Fruit fly (Drosophila melanogaster) whole organism, embryonic: ENCODE results near the gene SC35.
A peak's percentile ranks its signal among the peaks of the same experiment; 100 is the strongest.

ENCODE experiments used
- Asciz ChIP-seq: fragments of 200-800 bp; sonication (Bioruptor generic); optimal IDR thresholded peaks from 2 replicates; lab custom pipeline; 2017; ENCODE audit warnings: missing biosample characterization, mild to moderate bottlenecking, missing genetic modification characterization, missing genetic modification reagents
- BEAF-32 ChIP-seq: fragments of 200-800 bp; sonication (Bioruptor generic); optimal IDR thresholded peaks from 3 replicates; lab custom pipeline; 2017; ENCODE audit warnings: missing biosample characterization, missing genetic modification characterization, mild to moderate bottlenecking, moderate library complexity, missing genetic modification reagents
- Bgb ChIP-seq: fragments of 200-800 bp; sonication (Bioruptor generic); IDR thresholded peaks from 2 replicates; pipeline ENCODE4 v1.3.6; 2022; ENCODE audit warnings: missing biosample characterization, missing genetic modification characterization; ENCODE audit not compliant: partially characterized antibody
- CG10147 ChIP-seq: fragments of 200-800 bp; sonication (Bioruptor generic); optimal IDR thresholded peaks from 2 replicates; lab custom pipeline; 2019; ENCODE audit warnings: missing biosample characterization, mild to moderate bottlenecking, missing genetic modification characterization, moderate library complexity
- CG10543 ChIP-seq: fragments of 200-800 bp; sonication (Bioruptor generic); optimal IDR thresholded peaks from 3 replicates; lab custom pipeline; 2017; ENCODE audit warnings: missing biosample characterization, mild to moderate bottlenecking, missing genetic modification characterization, moderate library complexity
- CG10979 ChIP-seq: fragments of 200-800 bp; sonication (Bioruptor generic); optimal IDR thresholded peaks from 2 replicates; lab custom pipeline; 2018; ENCODE audit warnings: missing biosample characterization, mild to moderate bottlenecking, missing genetic modification characterization, moderate library complexity
- CG1529 ChIP-seq: fragments of 200-800 bp; sonication (Bioruptor generic); optimal IDR thresholded peaks from 3 replicates; lab custom pipeline; 2018; ENCODE audit warnings: missing biosample characterization, missing genetic modification characterization
- CG17912 ChIP-seq: fragments of 200-800 bp; sonication (Bioruptor generic); optimal IDR thresholded peaks from 2 replicates; lab custom pipeline; 2018; ENCODE audit warnings: missing biosample characterization, mild to moderate bottlenecking, missing genetic modification characterization
- CG18476 ChIP-seq: fragments of 200-800 bp; sonication (Bioruptor generic); optimal IDR thresholded peaks from 2 replicates; lab custom pipeline; 2016; ENCODE audit warnings: missing biosample characterization, mild to moderate bottlenecking, missing genetic modification characterization
- CG18599 ChIP-seq: fragments of 200-800 bp; sonication (Bioruptor generic); optimal IDR thresholded peaks from 3 replicates; lab custom pipeline; 2017; ENCODE audit warnings: missing biosample characterization, missing genetic modification characterization, mild to moderate bottlenecking, moderate library complexity, missing genetic modification reagents
- CG2199 ChIP-seq: fragments of 200-800 bp; sonication (Bioruptor generic); IDR thresholded peaks from 3 replicates; pipeline ENCODE4 v1.3.6; 2022; ENCODE audit warnings: missing biosample characterization, missing genetic modification characterization
- CG30403 ChIP-seq: fragments of 200-800 bp; sonication (Bioruptor generic); optimal IDR thresholded peaks from 3 replicates; lab custom pipeline; 2016; ENCODE audit warnings: missing biosample characterization, missing genetic modification characterization
- CG30431 ChIP-seq: fragments of 200-800 bp; sonication (Bioruptor generic); optimal IDR thresholded peaks from 2 replicates; lab custom pipeline; 2017; ENCODE audit warnings: missing biosample characterization, missing genetic modification characterization
- CG3281 ChIP-seq: fragments of 200-800 bp; sonication (Bioruptor generic); optimal IDR thresholded peaks from 3 replicates; lab custom pipeline; 2017; ENCODE audit warnings: missing biosample characterization, mild to moderate bottlenecking, missing genetic modification characterization
- CG6175 ChIP-seq: fragments of 200-800 bp; sonication (Bioruptor generic); IDR thresholded peaks from 3 replicates; pipeline ENCODE4 v1.3.6; 2022; ENCODE audit warnings: missing biosample characterization, missing genetic modification characterization
- CG7556 ChIP-seq: fragments of 200-800 bp; sonication (Bioruptor generic); optimal IDR thresholded peaks from 2 replicates; lab custom pipeline; 2017; ENCODE audit warnings: missing biosample characterization, mild to moderate bottlenecking, missing genetic modification characterization
- CG8388 ChIP-seq: fragments of 200-800 bp; sonication (Bioruptor generic); optimal IDR thresholded peaks from 2 replicates; lab custom pipeline; 2019; ENCODE audit warnings: missing biosample characterization, mild to moderate bottlenecking, missing genetic modification characterization, moderate library complexity
- CG8924 ChIP-seq: fragments of 200-800 bp; optimal IDR thresholded peaks from 3 replicates; lab custom pipeline; 2019; ENCODE audit warnings: missing biosample characterization, mild to moderate bottlenecking, missing genetic modification characterization, moderate library complexity
- CG9215 ChIP-seq: fragments of 200-800 bp; sonication (Bioruptor generic); IDR thresholded peaks from 2 replicates; pipeline ENCODE4 v1.3.6; 2022; ENCODE audit warnings: missing biosample characterization, missing genetic modification characterization
- CTCF ChIP-seq: fragments of 200-800 bp; sonication (Bioruptor generic); optimal IDR thresholded peaks from 2 replicates; lab custom pipeline; 2017; ENCODE audit warnings: missing biosample characterization, mild to moderate bottlenecking, missing genetic modification characterization, moderate library complexity
- D ChIP-seq, 2 experiments: fragments of 200-800 bp in 1 of 2; fragments of >200 bp in 1 of 2; sonication (Bioruptor generic) in 1 of 2; optimal IDR thresholded peaks; 2 replicates in 1 of 2; 3 replicates in 1 of 2; lab custom pipeline; 2017; ENCODE audit warnings: mild to moderate bottlenecking in 1 of 2, missing biosample characterization in 1 of 2, missing genetic modification characterization in 1 of 2, missing genetic modification reagents in 1 of 2
- Hr78 ChIP-seq, 2 experiments: fragments of 200-800 bp in 1 of 2; fragments of >200 bp in 1 of 2; sonication (Bioruptor generic) in 1 of 2; optimal IDR thresholded peaks; 2 replicates each; lab custom pipeline; 2017 to 2019; ENCODE audit warnings: missing biosample characterization in 2 of 2, missing genetic modification characterization in 2 of 2, mild to moderate bottlenecking in 1 of 2, moderate library complexity in 1 of 2
- Kr ChIP-seq: fragments of 200-800 bp; sonication (Bioruptor generic); optimal IDR thresholded peaks from 2 replicates; lab custom pipeline; 2017; ENCODE audit warnings: missing biosample characterization, mild to moderate bottlenecking, missing genetic modification characterization
- Meics ChIP-seq: fragments of 200-800 bp; sonication (Bioruptor generic); optimal IDR thresholded peaks from 2 replicates; lab custom pipeline; 2017; ENCODE audit warnings: missing biosample characterization, mild to moderate bottlenecking, missing genetic modification characterization
- NC2α ChIP-seq: fragments of 200-800 bp; sonication (Bioruptor generic); optimal IDR thresholded peaks from 2 replicates; lab custom pipeline; 2016; ENCODE audit warnings: missing biosample characterization, missing genetic modification characterization
- NFAT ChIP-seq: fragments of 200-800 bp; sonication (Bioruptor generic); IDR thresholded peaks from 2 replicates; pipeline ENCODE4 v1.3.6; 2022; ENCODE audit warnings: missing biosample characterization, missing genetic modification characterization
- Nf-YB ChIP-seq: fragments of 200-800 bp; sonication (Bioruptor generic); optimal IDR thresholded peaks from 3 replicates; lab custom pipeline; 2019; ENCODE audit warnings: missing biosample characterization, mild to moderate bottlenecking, missing genetic modification characterization, moderate library complexity
- Oli ChIP-seq: fragments of 200-800 bp; sonication (Bioruptor generic); optimal IDR thresholded peaks from 2 replicates; lab custom pipeline; 2018; ENCODE audit warnings: missing biosample characterization, mild to moderate bottlenecking, missing genetic modification characterization, moderate library complexity
- Sox100B ChIP-seq: fragments of 200-800 bp; sonication (Bioruptor generic); optimal IDR thresholded peaks from 3 replicates; lab custom pipeline; 2018; ENCODE audit warnings: missing biosample characterization, mild to moderate bottlenecking, missing genetic modification characterization
- bowl ChIP-seq: fragments of 200-800 bp; sonication (Bioruptor generic); IDR thresholded peaks from 2 replicates; pipeline ENCODE4 v1.3.6; 2022; ENCODE audit warnings: missing biosample characterization, missing genetic modification characterization
- chinmo ChIP-seq: fragments of 200-800 bp; sonication (Bioruptor generic); IDR thresholded peaks from 4 replicates; pipeline ENCODE4 v1.3.6; 2022; ENCODE audit warnings: missing biosample characterization, missing genetic modification characterization; ENCODE audit not compliant: partially characterized antibody
- cwo ChIP-seq: fragments of 200-800 bp; sonication (Bioruptor generic); optimal IDR thresholded peaks from 3 replicates; lab custom pipeline; 2017; ENCODE audit warnings: missing biosample characterization, missing genetic modification characterization, mild to moderate bottlenecking, moderate library complexity, missing genetic modification reagents
- dati ChIP-seq: fragments of 200-800 bp; sonication (Bioruptor generic); IDR thresholded peaks from 2 replicates; pipeline ENCODE4 v1.3.6; 2022; ENCODE audit warnings: missing biosample characterization, missing genetic modification characterization
- dmrt99B ChIP-seq: fragments of 200-800 bp; sonication (Bioruptor generic); optimal IDR thresholded peaks from 2 replicates; lab custom pipeline; 2018; ENCODE audit warnings: missing biosample characterization, mild to moderate bottlenecking, missing genetic modification characterization, moderate library complexity
- eve ChIP-seq, 2 experiments: fragments of >200 bp; optimal IDR thresholded peaks; 2 replicates each; lab custom pipeline; 2017; ENCODE audit warnings: missing biosample characterization in 2 of 2, missing genetic modification characterization in 2 of 2
- fd96Cb ChIP-seq: fragments of 200-800 bp; sonication (Bioruptor generic); optimal IDR thresholded peaks from 2 replicates; lab custom pipeline; 2018; ENCODE audit warnings: missing biosample characterization, mild to moderate bottlenecking, missing genetic modification characterization, moderate library complexity
- grau ChIP-seq: fragments of 200-800 bp; optimal IDR thresholded peaks from 3 replicates; lab custom pipeline; 2019; ENCODE audit warnings: missing biosample characterization, mild to moderate bottlenecking, missing genetic modification characterization, moderate library complexity
- ham ChIP-seq: fragments of 200-800 bp; sonication (Bioruptor generic); IDR thresholded peaks from 2 replicates; pipeline ENCODE4 v1.3.6; 2022; ENCODE audit warnings: missing biosample characterization, missing genetic modification characterization
- lola ChIP-seq, 3 experiments: fragments of >200 bp in 2 of 3; fragments of 200-800 bp in 1 of 3; sonication (Bioruptor generic) in 1 of 3; optimal IDR thresholded peaks; 2 replicates each; lab custom pipeline; 2017 to 2019; ENCODE audit warnings: missing biosample characterization in 3 of 3, missing genetic modification characterization in 3 of 3, mild to moderate bottlenecking in 1 of 3, moderate library complexity in 1 of 3
- p53 ChIP-seq: fragments of 200-800 bp; sonication (Bioruptor generic); optimal IDR thresholded peaks from 2 replicates; lab custom pipeline; 2016; ENCODE audit warnings: missing biosample characterization, missing genetic modification characterization
- pzg ChIP-seq: fragments of 200-800 bp; sonication (Bioruptor generic); optimal IDR thresholded peaks from 3 replicates; lab custom pipeline; 2018; ENCODE audit warnings: missing biosample characterization, mild to moderate bottlenecking, missing genetic modification characterization, moderate library complexity
- repo ChIP-seq: fragments of 200-800 bp; sonication (Bioruptor generic); optimal IDR thresholded peaks from 2 replicates; lab custom pipeline; 2016; ENCODE audit warnings: missing biosample characterization, missing genetic modification characterization
- ro ChIP-seq: fragments of 200-800 bp; sonication (Bioruptor generic); IDR thresholded peaks from 2 replicates; pipeline ENCODE4 v1.3.6; 2022; ENCODE audit warnings: missing biosample characterization, missing genetic modification characterization
- sens ChIP-seq: fragments of 200-800 bp; sonication (Bioruptor generic); peaks from one replicate; lab custom pipeline; 2016; ENCODE audit warnings: missing biosample characterization, missing genetic modification characterization
- toy ChIP-seq: fragments of 200-800 bp; sonication (Bioruptor generic); IDR thresholded peaks from 2 replicates; pipeline ENCODE4 v1.3.6; 2022; ENCODE audit warnings: missing biosample characterization, missing genetic modification characterization
- trh ChIP-seq: fragments of 200-800 bp; sonication (Bioruptor generic); optimal IDR thresholded peaks from 2 replicates; lab custom pipeline; 2016; ENCODE audit warnings: missing biosample characterization, missing genetic modification characterization
- wek ChIP-seq: fragments of 200-800 bp; sonication (Bioruptor generic); optimal IDR thresholded peaks from 3 replicates; lab custom pipeline; 2018; ENCODE audit warnings: missing biosample characterization, mild to moderate bottlenecking, missing genetic modification characterization, moderate library complexity
- z ChIP-seq: fragments of 200-800 bp; sonication (Bioruptor generic); IDR thresholded peaks from 3 replicates; pipeline ENCODE4 v1.3.6; 2022; ENCODE audit warnings: missing biosample characterization, missing genetic modification characterization
- zfh1 ChIP-seq: fragments of 200-800 bp; sonication (Bioruptor generic); IDR thresholded peaks from 3 replicates; pipeline ENCODE4 v1.3.6; 2022; ENCODE audit warnings: missing biosample characterization, missing genetic modification characterization

SC35 gene

dm6 chr2L:12415485-12416137 lies 18.9 kb downstream of the SC35 start (continued):
- TF ChIP-seq NFAT (GFP tag; lab: Robert Waterston, UW) (no peak), CG30431 (GFP tag; lab: Kevin White, UChicago) (no peak), CG3281 (GFP tag; lab: Kevin White, UChicago) (peak; percentile 14), ham (GFP tag; lab: Robert Waterston, UW) (no peak), grau (tag; lab: Kevin White, UChicago) (peak; percentile 37), wek (GFP tag; lab: Kevin White, UChicago) (no peak), CG8924 (tag; lab: Kevin White, UChicago) (peak; percentile 34), CG18599 (GFP tag; lab: Kevin White, UChicago) (peak; percentile 1), CG8388 (GFP tag; lab: Kevin White, UChicago) (peak; percentile 23), Meics (GFP tag; lab: Kevin White, UChicago) (peak; percentile 48), Nf-YB (GFP tag; lab: Kevin White, UChicago) (peak; percentile 14), fd96Cb (peak; percentile 31), Kr (GFP tag; lab: Kevin White, UChicago) (no peak), CG7556 (GFP tag; lab: Kevin White, UChicago) (peak; percentile 59), zfh1 (GFP tag; lab: Robert Waterston, UW) (no peak), CG1529 (GFP tag; lab: Kevin White, UChicago) (no peak), z (GFP tag; lab: Robert Waterston, UW) (peak; percentile 66; the same call in 2 of the 3 replicates), p53 (no peak), Asciz (GFP tag; lab: Kevin White, UChicago) (no peak), cwo (no peak), dati (no peak), repo (no peak), CG30403 (GFP tag; lab: Kevin White, UChicago) (peak; percentile 53), CG2199 (GFP tag; lab: Robert Waterston, UW) (no peak), trh (no peak), CG6175 (GFP tag; lab: Robert Waterston, UW) (no peak), CG17912 (GFP tag; lab: Kevin White, UChicago) (no peak), sens (GFP tag; lab: Kevin White, UChicago) (peak; percentile 84), Hr78 (GFP tag; optimal IDR thresholded peaks at IDR 0.05; lab: Kevin White, UChicago) (no peak), Bgb (no peak), CG18476 (GFP tag; lab: Kevin White, UChicago) (no peak), Sox100B (peak; percentile 42), BEAF-32 (GFP tag; lab: Kevin White, UChicago) (no peak), CG10543 (GFP tag; lab: Kevin White, UChicago) (no peak), bowl (no peak), dmrt99B (peak; percentile 22), CG10147 (GFP tag; lab: Kevin White, UChicago) (peak; percentile 33), ro (GFP tag; lab: Robert Waterston, UW) (no peak), eve (GFP tag; optimal IDR thresholded peaks at IDR 0.05; lab: Kevin White, UChicago) (no peak), NC2α (GFP tag; lab: Kevin White, UChicago) (no peak), CG10979 (tag; lab: Kevin White, UChicago) (no peak), chinmo (GFP tag; lab: Robert Waterston, UW) (0 out of 4 replicates have a peak, but pooled peaks have one; percentile 58), pzg (GFP tag; lab: Kevin White, UChicago) (no peak), CG9215 (GFP tag; lab: Robert Waterston, UW) (no peak), Oli (peak; percentile 30), CTCF (GFP tag; lab: Kevin White, UChicago) (no peak), D (optimal IDR thresholded peaks at IDR 0.05; lab: Kevin White, UChicago) (no peak), D (GFP tag; optimal IDR thresholded peaks at IDR 0.05; lab: Kevin White, UChicago) (peak; percentile 2), toy (no peak), lola (GFP tag; optimal IDR thresholded peaks at IDR 0.05; lab: Kevin White, UChicago) (peak in 1 of 3 experiments; percentile 61)
